Fruit fly (Drosophila melanogaster): ENCODE results near the gene CG3277.

DNA sequence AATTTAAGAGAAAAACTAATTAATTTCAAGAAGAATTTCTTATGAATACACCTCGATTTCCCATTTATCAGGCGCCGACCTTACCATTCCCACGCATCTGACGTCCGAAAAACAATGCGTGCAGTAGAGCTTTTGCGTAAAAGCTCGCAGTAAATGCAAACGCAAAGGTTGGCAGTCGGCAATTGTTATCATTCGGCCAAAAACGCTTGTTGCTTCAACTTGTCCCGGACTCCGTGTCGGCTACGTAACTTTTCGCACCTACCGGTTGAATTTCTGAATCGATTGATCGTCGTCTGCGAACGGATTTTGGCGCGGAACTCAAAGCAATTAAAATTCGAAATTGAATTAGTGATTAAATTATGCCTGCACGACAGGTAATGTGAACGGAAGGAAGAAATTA lies at the start of gene CG3277:
- TF ChIP-seq Dif (GFP tag; optimal IDR thresholded peaks at IDR 0.05; ENCODE audit: partially characterized antibody) (no peak), dsf (GFP tag; optimal IDR thresholded peaks at IDR 0.05; ENCODE audit: borderline replicate concordance) (no peak), Hnf4 (GFP tag; optimal IDR thresholded peaks at IDR 0.05) (no peak), dmrt93B (GFP tag; optimal IDR thresholded peaks at IDR 0.05) (no peak), foxo (GFP tag; optimal IDR thresholded peaks at IDR 0.05) (no peak), OdsH (GFP tag; optimal IDR thresholded peaks at IDR 0.05) (no peak), Mio (GFP tag; optimal IDR thresholded peaks at IDR 0.05) (no peak), br (GFP tag; optimal IDR thresholded peaks at IDR 0.05) (no peak), CrebA (GFP tag; optimal IDR thresholded peaks at IDR 0.05; ENCODE audit: borderline replicate concordance) (no peak), dl (GFP tag; optimal IDR thresholded peaks at IDR 0.05; ENCODE audit: insufficient read depth in 1 of 2, partially characterized antibody in 2 of 2) (no peak), h (GFP tag; optimal IDR thresholded peaks at IDR 0.05) (no peak)

All from whole organism, wandering third instar larva.